Worm (Caenorhabditis elegans) whole organism, L4/young adult: ENCODE data around the gene C45G9.15.

Source experiments
- W03F9.2 ChIP-seq: fragments of 150-350 bp; optimal IDR thresholded peaks from 2 replicates; lab custom pipeline; 2014; ENCODE audit warnings: missing biosample characterization, missing genetic modification characterization
- dao-5 ChIP-seq: sonication (generic microtip); optimal IDR thresholded peaks from 2 replicates; lab custom pipeline; 2016; ENCODE audit warnings: missing genotype, missing genetic modification characterization, moderate library complexity, missing compliant biosample characterization
- him-1 ChIP-seq: sonication (generic microtip); optimal IDR thresholded peaks from 2 replicates; lab custom pipeline; 2016; ENCODE audit warnings: missing genotype, missing genetic modification reagents, missing genetic modification characterization, missing compliant biosample characterization

Gene C45G9.15

DNA sequence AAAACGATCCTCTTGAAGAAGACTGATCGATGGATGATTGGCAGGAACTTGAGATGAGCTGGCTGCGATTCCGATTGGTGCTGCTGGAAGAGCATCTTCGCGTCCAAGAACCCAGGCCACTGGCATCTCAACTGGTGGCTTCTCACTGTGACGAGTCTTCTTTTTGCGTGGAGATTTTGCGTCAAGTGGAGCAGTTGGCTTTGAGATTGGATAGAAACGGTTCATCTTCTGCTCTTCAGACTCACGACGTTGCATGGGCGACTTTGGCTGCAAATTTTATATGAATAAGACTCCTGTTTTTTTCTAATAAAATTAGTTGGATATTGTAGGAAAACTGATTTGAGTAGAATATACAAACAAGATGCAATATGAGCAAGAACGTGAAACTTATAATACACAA, 41.1 kb downstream of the C45G9.15 start:
- TF ChIP-seq dao-5 (tag; lab: Kevin White, UChicago): no peak
- TF ChIP-seq him-1: no peak
- TF ChIP-seq W03F9.2 (tag; lab: Kevin White, UChicago): no peak

DNA sequence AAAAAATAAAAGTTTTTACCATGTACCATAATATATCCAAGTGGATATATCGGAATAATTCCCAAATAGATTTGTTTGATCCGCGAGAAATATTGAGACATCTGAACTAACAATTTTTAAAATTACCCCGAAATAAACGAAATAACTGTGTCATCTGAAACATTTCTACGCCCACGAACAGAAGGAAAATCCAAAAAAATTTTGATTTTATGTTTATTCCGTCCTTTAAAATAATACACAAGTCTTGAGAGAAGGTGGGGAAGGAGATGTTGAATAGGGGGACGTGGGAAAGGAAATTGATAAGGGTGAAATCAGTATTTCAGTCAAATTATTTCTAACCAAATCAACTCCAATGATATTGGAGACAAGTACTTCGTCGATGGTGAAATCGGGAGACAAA, 43.1 kb downstream of the C45G9.15 start, which contains the start of gene R144.11:
Gene R144.11 (minus strand): TSS at position 101 of the 400 bp plus-strand sequence.
- TF ChIP-seq him-1: no peak
- no peak for TF ChIP-seq W03F9.2 (tag; lab: Kevin White, UChicago)
- no peak for TF ChIP-seq dao-5 (tag; lab: Kevin White, UChicago)

DNA sequence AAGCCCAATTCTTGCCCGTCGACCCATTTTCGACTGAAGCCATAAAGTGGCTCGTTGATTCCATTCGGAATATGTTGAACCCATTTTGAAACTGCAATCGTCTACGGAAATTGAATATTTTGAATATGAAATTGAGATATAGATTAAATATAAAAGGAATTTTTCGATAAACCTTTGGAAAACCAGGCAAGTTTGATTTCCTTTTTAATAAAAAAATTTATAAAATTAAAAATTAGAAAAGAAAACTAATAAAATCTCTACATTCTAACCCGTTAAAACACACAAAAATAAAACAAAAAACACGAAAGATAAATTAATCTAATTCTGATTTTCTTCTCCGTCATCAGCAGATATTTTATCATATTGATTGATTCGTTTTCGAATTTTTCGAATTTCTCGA, 45.0 kb downstream of the C45G9.15 start, which contains the start of gene R144.12:
Gene R144.12 (minus strand): TSS at position 101 of the 400 bp plus-strand sequence.
- TF ChIP-seq him-1: no peak
- no peak for TF ChIP-seq dao-5 (tag; lab: Kevin White, UChicago)
- TF ChIP-seq W03F9.2 (tag; lab: Kevin White, UChicago): no peak

DNA sequence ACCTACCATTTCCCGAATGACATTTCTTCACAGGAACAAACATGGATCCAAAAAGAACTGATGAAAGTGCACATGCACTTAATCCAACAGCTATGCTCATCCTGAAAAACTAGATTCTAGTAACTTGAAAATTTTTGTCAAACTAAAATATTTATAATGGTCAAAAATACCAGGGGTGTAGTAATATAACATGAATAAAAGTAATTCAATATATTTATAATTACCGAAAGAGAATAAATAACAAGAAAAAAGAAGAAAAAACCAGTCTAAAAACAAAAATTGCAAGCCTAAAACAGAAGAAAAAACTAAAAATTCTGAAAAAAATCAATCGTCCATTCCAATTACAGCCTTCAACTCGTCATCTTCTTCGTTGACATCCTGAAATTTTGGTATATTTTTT, 47.2 kb downstream of the C45G9.15 start, which contains the start of gene R144.6:
Gene R144.6 (minus strand): TSS at position 101 of the 400 bp plus-strand sequence.
- TF ChIP-seq W03F9.2 (tag; lab: Kevin White, UChicago) (no peak), him-1 (no peak), dao-5 (tag; lab: Kevin White, UChicago) (no peak)

DNA sequence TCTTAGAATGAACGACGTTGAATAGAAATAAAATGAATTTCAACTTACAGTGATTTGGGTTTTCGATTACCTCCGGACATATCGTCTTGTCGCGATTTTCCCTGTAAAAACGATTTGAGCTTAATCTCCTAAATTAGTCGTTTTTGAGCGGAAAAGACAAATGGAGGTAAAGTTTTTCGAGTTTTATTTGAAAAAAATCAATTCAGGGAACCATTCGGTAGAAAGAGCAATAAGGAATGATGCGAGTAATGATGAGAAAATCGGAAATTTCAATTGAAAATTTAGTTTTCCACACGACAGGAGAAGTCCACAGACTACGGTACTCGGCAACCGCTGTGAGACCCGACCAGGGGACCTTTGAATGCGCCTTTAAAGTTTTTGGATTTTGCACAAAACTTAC, 49.6 kb downstream of the C45G9.15 start, which contains the start of gene R144.10:
Gene R144.10 (minus strand): TSS at position 101 of the 400 bp plus-strand sequence.
- no peak for TF ChIP-seq him-1
- no peak for TF ChIP-seq W03F9.2 (tag; lab: Kevin White, UChicago)
- TF ChIP-seq dao-5 (tag; lab: Kevin White, UChicago): no peak
